Fruit fly (Drosophila melanogaster) whole organism, wandering third instar larva: ENCODE results near the gene ppk19.
A peak's percentile ranks its signal among the peaks of the same experiment; 100 is the strongest.

ENCODE experiments used
- Abd-B ChIP-seq: fragments of >200 bp; optimal IDR thresholded peaks from 2 replicates; lab custom pipeline; 2017; ENCODE audit warnings: missing biosample characterization, missing genetic modification characterization
- CG32264 ChIP-seq: fragments of 200-800 bp; sonication (Bioruptor generic); optimal IDR thresholded peaks from 2 replicates; lab custom pipeline; 2016; ENCODE audit warnings: missing biosample characterization, missing genetic modification characterization
- CG9705 ChIP-seq: fragments of 200-800 bp; sonication (Bioruptor generic); optimal IDR thresholded peaks from 2 replicates; lab custom pipeline; 2018; ENCODE audit warnings: missing biosample characterization, mild to moderate bottlenecking, missing genetic modification characterization
- CrebA ChIP-seq: fragments of 200-800 bp; sonication (Bioruptor generic); optimal IDR thresholded peaks from 2 replicates; lab custom pipeline; 2016; ENCODE audit warnings: missing biosample characterization, mild to moderate bottlenecking, missing genetic modification characterization, borderline replicate concordance
- Dfd ChIP-seq: fragments of >200 bp; optimal IDR thresholded peaks from 2 replicates; lab custom pipeline; 2017; ENCODE audit warnings: missing biosample characterization, missing genetic modification characterization
- Dif ChIP-seq: fragments of 200-275, 200-300 bp; sonication (Bioruptor generic); optimal IDR thresholded peaks from 2 replicates; lab custom pipeline; 2018; ENCODE audit warnings: missing biosample characterization, missing genetic modification characterization; ENCODE audit not compliant: partially characterized antibody
- GATAd ChIP-seq: sonication (Bioruptor generic); optimal IDR thresholded peaks from 2 replicates; lab custom pipeline; 2016; ENCODE audit warnings: missing biosample characterization, missing genetic modification characterization
- HLH106 ChIP-seq: fragments of 200-800 bp; optimal IDR thresholded peaks from 3 replicates; lab custom pipeline; 2019; ENCODE audit warnings: missing biosample characterization, mild to moderate bottlenecking, missing genetic modification characterization, moderate library complexity
- Hnf4 ChIP-seq: fragments of 200-800 bp; sonication (Bioruptor generic); optimal IDR thresholded peaks from 2 replicates; lab custom pipeline; 2016; ENCODE audit warnings: missing biosample characterization, mild to moderate bottlenecking, missing genetic modification characterization
- Hr78 ChIP-seq: fragments of >200 bp; optimal IDR thresholded peaks from 2 replicates; lab custom pipeline; 2017; ENCODE audit warnings: missing biosample characterization, missing genetic modification characterization
- Hr83 ChIP-seq: fragments of 200-300 bp; sonication (Bioruptor generic); optimal IDR thresholded peaks from 2 replicates; lab custom pipeline; 2016; ENCODE audit warnings: missing biosample characterization, mild to moderate bottlenecking, missing genetic modification characterization, moderate library complexity; ENCODE audit not compliant: poor library complexity, severe bottlenecking
- Jra ChIP-seq: sonication (Bioruptor generic); optimal IDR thresholded peaks from 2 replicates; lab custom pipeline; 2016; ENCODE audit warnings: missing biosample characterization, missing genetic modification characterization
- Mio ChIP-seq: sonication (Bioruptor generic); optimal IDR thresholded peaks from 2 replicates; lab custom pipeline; 2016; ENCODE audit warnings: missing biosample characterization, missing genetic modification characterization
- Myc ChIP-seq: fragments of >200 bp; optimal IDR thresholded peaks from 2 replicates; lab custom pipeline; 2017
- N ChIP-seq: fragments of >200 bp; optimal IDR thresholded peaks from 2 replicates; lab custom pipeline; 2018; ENCODE audit warnings: missing biosample characterization, missing external identifiers, missing genetic modification characterization
- OdsH ChIP-seq: fragments of 200-800 bp; sonication (Bioruptor generic); optimal IDR thresholded peaks from 2 replicates; lab custom pipeline; 2016; ENCODE audit warnings: missing biosample characterization, mild to moderate bottlenecking, missing genetic modification characterization
- Rel ChIP-seq, 2 experiments: fragments of 200-800 bp; sonication (Bioruptor generic) in 1 of 2; optimal IDR thresholded peaks; 2 replicates in 1 of 2; 3 replicates in 1 of 2; lab custom pipeline; 2016 to 2019; ENCODE audit warnings: mild to moderate bottlenecking in 2 of 2, missing biosample characterization in 2 of 2, missing genetic modification characterization in 2 of 2, moderate library complexity in 1 of 2
- Sp1 ChIP-seq: fragments of 200-800 bp; sonication (Bioruptor generic); optimal IDR thresholded peaks from 3 replicates; lab custom pipeline; 2019; ENCODE audit warnings: missing biosample characterization, mild to moderate bottlenecking, missing genetic modification characterization, moderate library complexity
- Vsx2 ChIP-seq: fragments of 200-300, 225-300 bp; sonication (Bioruptor generic); optimal IDR thresholded peaks from 2 replicates; lab custom pipeline; 2018; ENCODE audit warnings: missing biosample characterization, missing genetic modification characterization; ENCODE audit not compliant: partially characterized antibody
- br ChIP-seq: fragments of 200-800 bp; sonication (Bioruptor generic); optimal IDR thresholded peaks from 2 replicates; lab custom pipeline; 2016; ENCODE audit warnings: missing biosample characterization, missing genetic modification characterization
- brk ChIP-seq: fragments of 200-800 bp; sonication (Bioruptor generic); optimal IDR thresholded peaks from 2 replicates; lab custom pipeline; 2016; ENCODE audit warnings: missing biosample characterization, mild to moderate bottlenecking, missing genetic modification characterization
- dl ChIP-seq, 2 experiments: fragments of 175-275, 200-275 bp in 1 of 2; fragments of 200-275 bp in 1 of 2; sonication (Bioruptor generic); optimal IDR thresholded peaks; lab custom pipeline; 2018; ENCODE audit warnings: mild to moderate bottlenecking in 2 of 2, missing biosample characterization in 2 of 2, missing genetic modification characterization in 2 of 2, moderate library complexity in 2 of 2; ENCODE audit not compliant: partially characterized antibody in 2 of 2, insufficient read depth in 1 of 2
- dmrt93B ChIP-seq: fragments of 200-800 bp; sonication (Bioruptor generic); optimal IDR thresholded peaks from 2 replicates; lab custom pipeline; 2018; ENCODE audit warnings: missing biosample characterization, mild to moderate bottlenecking, missing genetic modification characterization
- dsf ChIP-seq: sonication (Bioruptor generic); optimal IDR thresholded peaks from 2 replicates; lab custom pipeline; 2016; ENCODE audit warnings: missing biosample characterization, missing genetic modification characterization, borderline replicate concordance
- ey ChIP-seq: fragments of 200-800 bp; sonication (Bioruptor generic); optimal IDR thresholded peaks from 2 replicates; lab custom pipeline; 2016; ENCODE audit warnings: missing biosample characterization, missing genetic modification characterization
- foxo ChIP-seq, 2 experiments: fragments of 200-800 bp; sonication (Bioruptor generic); optimal IDR thresholded peaks; 2 replicates in 1 of 2; 3 replicates in 1 of 2; lab custom pipeline; 2016 to 2017; ENCODE audit warnings: missing biosample characterization in 2 of 2, missing genetic modification characterization in 2 of 2
- fru ChIP-seq: fragments of 200-800 bp; sonication (Bioruptor generic); optimal IDR thresholded peaks from 3 replicates; lab custom pipeline; 2016; ENCODE audit warnings: missing biosample characterization, mild to moderate bottlenecking, missing genetic modification characterization
- h ChIP-seq: fragments of 200-800 bp; sonication (Bioruptor generic); optimal IDR thresholded peaks from 3 replicates; lab custom pipeline; 2016; ENCODE audit warnings: missing biosample characterization, mild to moderate bottlenecking, missing genetic modification characterization
- jim ChIP-seq: fragments of 175-275, 200-325 bp; sonication (Bioruptor generic); optimal IDR thresholded peaks from 2 replicates; lab custom pipeline; 2016; ENCODE audit warnings: missing biosample characterization, mild to moderate bottlenecking, missing genetic modification characterization
- lola ChIP-seq: fragments of >200 bp; optimal IDR thresholded peaks from 2 replicates; lab custom pipeline; 2017; ENCODE audit warnings: missing biosample characterization, missing genetic modification characterization
- pan ChIP-seq: fragments of >200 bp; optimal IDR thresholded peaks from 2 replicates; lab custom pipeline; 2017
- psq ChIP-seq: fragments of 200-800 bp; sonication (Bioruptor generic); optimal IDR thresholded peaks from 3 replicates; lab custom pipeline; 2017; ENCODE audit warnings: missing biosample characterization, mild to moderate bottlenecking, missing genetic modification characterization, moderate library complexity
- rgr ChIP-seq: fragments of 200-800 bp; sonication (Bioruptor generic); optimal IDR thresholded peaks from 3 replicates; lab custom pipeline; 2016; ENCODE audit warnings: missing biosample characterization, mild to moderate bottlenecking, missing genetic modification characterization
- sage ChIP-seq: fragments of 200-800 bp; sonication (Bioruptor generic); optimal IDR thresholded peaks from 2 replicates; lab custom pipeline; 2016; ENCODE audit warnings: missing biosample characterization, mild to moderate bottlenecking, missing genetic modification characterization
- sv ChIP-seq: fragments of 200-800 bp; sonication (Bioruptor generic); optimal IDR thresholded peaks from 3 replicates; lab custom pipeline; 2016; ENCODE audit warnings: missing biosample characterization, missing genetic modification characterization
- tai ChIP-seq: sonication (Bioruptor generic); optimal IDR thresholded peaks from 2 replicates; lab custom pipeline; 2016; ENCODE audit warnings: missing biosample characterization, missing genetic modification characterization
- usp ChIP-seq: fragments of >200 bp; optimal IDR thresholded peaks from 2 replicates; lab custom pipeline; 2017; ENCODE audit warnings: missing biosample characterization, missing genetic modification characterization
- woc ChIP-seq: sonication (Bioruptor generic); optimal IDR thresholded peaks from 2 replicates; lab custom pipeline; 2016; ENCODE audit warnings: missing biosample characterization, mild to moderate bottlenecking, missing genetic modification characterization

Gene ppk19

dm6 chr3R:29675333-29675732 is 3.1 kb downstream of the ppk19 start, which contains the start of the genes Bub3 and Cap-D2:
Gene Bub3 (minus strand): TSS chr3R:29675421.
Gene Cap-D2 (plus strand): TSS chr3R:29675651.
- TF ChIP-seq ey (GFP tag; lab: Kevin White, UChicago), result peak; percentile 70
- TF ChIP-seq GATAd (GFP tag; lab: Kevin White, UChicago), result no peak
- TF ChIP-seq h (GFP tag; lab: Kevin White, UChicago), result peak; percentile 83
- no peak for TF ChIP-seq CG32264 (GFP tag; lab: Kevin White, UChicago)
- TF ChIP-seq pan (lab: Kevin White, UChicago), result no peak
- no peak for TF ChIP-seq Hr78 (GFP tag; lab: Kevin White, UChicago)
- no peak for TF ChIP-seq usp (GFP tag; lab: Kevin White, UChicago)
- TF ChIP-seq psq (GFP tag; lab: Kevin White, UChicago), result peak; percentile 25
- TF ChIP-seq dl (GFP tag; optimal IDR thresholded peaks at IDR 0.05; lab: Kevin White, UChicago; ENCODE audit: insufficient read depth in 1 of 2, partially characterized antibody in 2 of 2), result no peak
- peak; percentile 59 for TF ChIP-seq Sp1 (GFP tag; lab: Kevin White, UChicago)
- TF ChIP-seq Myc (lab: Kevin White, UChicago), result peak; percentile 28
- no peak for TF ChIP-seq Hnf4
- no peak for TF ChIP-seq Rel (GFP tag; optimal IDR thresholded peaks at IDR 0.05; lab: Kevin White, UChicago)
- TF ChIP-seq Rel (tag; optimal IDR thresholded peaks at IDR 0.05; lab: Kevin White, UChicago), result peak; percentile 19
- TF ChIP-seq CrebA (GFP tag; lab: Kevin White, UChicago), result no peak
- peak; percentile 55 for TF ChIP-seq HLH106 (tag; lab: Kevin White, UChicago)
- no peak for TF ChIP-seq Jra (GFP tag; lab: Kevin White, UChicago)
- no peak for TF ChIP-seq woc (GFP tag; lab: Kevin White, UChicago)
- TF ChIP-seq Dif, result no peak
- TF ChIP-seq Vsx2, result no peak
- TF ChIP-seq foxo (GFP tag; optimal IDR thresholded peaks at IDR 0.05; lab: Kevin White, UChicago), result peak in 1 of 2 experiments; percentile 77
- no peak for TF ChIP-seq sage (GFP tag; lab: Kevin White, UChicago)
- TF ChIP-seq fru (GFP tag; lab: Kevin White, UChicago), result peak; percentile 71
- no peak for TF ChIP-seq CG9705 (GFP tag; lab: Kevin White, UChicago)
- TF ChIP-seq Hr83, result no peak
- peak; percentile 41 for TF ChIP-seq OdsH (GFP tag; lab: Kevin White, UChicago)
- TF ChIP-seq brk (GFP tag; lab: Kevin White, UChicago), result no peak
- peak; percentile 69 for TF ChIP-seq rgr (GFP tag; lab: Kevin White, UChicago)
- TF ChIP-seq tai, result no peak
- TF ChIP-seq sv, result peak; percentile 61
- no peak for TF ChIP-seq Dfd (GFP tag; lab: Kevin White, UChicago)
- no peak for TF ChIP-seq dsf (GFP tag; lab: Kevin White, UChicago)
- no peak for TF ChIP-seq N
- peak; percentile 35 for TF ChIP-seq dmrt93B
- TF ChIP-seq Mio (GFP tag; lab: Kevin White, UChicago), result no peak
- no peak for TF ChIP-seq lola (GFP tag; lab: Kevin White, UChicago)
- peak; percentile 63 for TF ChIP-seq br (GFP tag; lab: Kevin White, UChicago)
- no peak for TF ChIP-seq jim (GFP tag; lab: Kevin White, UChicago)
- no peak for TF ChIP-seq Abd-B (GFP tag; lab: Kevin White, UChicago)

- no peak for TF ChIP-seq usp (GFP tag; lab: Kevin White, UChicago)
- no peak for TF ChIP-seq Dif
These were observed 9.0 kb downstream of the ppk19 start for dm6 chr3R:29681241-29681640.

- no peak for TF ChIP-seq Mio (GFP tag; lab: Kevin White, UChicago)
- no peak for TF ChIP-seq CrebA (GFP tag; lab: Kevin White, UChicago)
- TF ChIP-seq psq (GFP tag; lab: Kevin White, UChicago), result no peak
- TF ChIP-seq h (GFP tag; lab: Kevin White, UChicago), result no peak
- TF ChIP-seq N, result peak; percentile 7
- TF ChIP-seq Dif, result peak; percentile 66
- no peak for TF ChIP-seq lola (GFP tag; lab: Kevin White, UChicago)
- no peak for TF ChIP-seq Vsx2
- no peak for TF ChIP-seq Sp1 (GFP tag; lab: Kevin White, UChicago)
- no peak for TF ChIP-seq br (GFP tag; lab: Kevin White, UChicago)
- peak; percentile 65 for TF ChIP-seq Myc (lab: Kevin White, UChicago)
These were observed 9.9 kb downstream of the ppk19 start, which contains the start of the genes CG7582 and Gycalpha99B for dm6 chr3R:29682152-29682600. Gene CG7582 (minus strand): TSS chr3R:29682278. Gene Gycalpha99B (plus strand): TSS chr3R:29682503.
